Worm (Caenorhabditis elegans) whole organism, L1 larva: ENCODE measurements around the gene B0280.9.

Source experiments
- C04F5.9 ChIP-seq: sonication (generic microtip); optimal IDR thresholded peaks from 2 replicates; lab custom pipeline; 2016; ENCODE audit warnings: missing genetic modification characterization, missing compliant biosample characterization
- C16A3.4 ChIP-seq: fragments of 150-350 bp; optimal IDR thresholded peaks from 2 replicates; lab custom pipeline; 2014; ENCODE audit warnings: missing biosample characterization, missing genetic modification characterization
- Y116A8C.19 ChIP-seq: sonication (generic microtip); optimal IDR thresholded peaks from 2 replicates; lab custom pipeline; 2016; ENCODE audit warnings: missing compliant biosample characterization, missing genetic modification characterization, borderline replicate concordance
- aly-2 ChIP-seq: fragments of 150-350 bp; optimal IDR thresholded peaks from 2 replicates; lab custom pipeline; 2014; ENCODE audit warnings: missing biosample characterization, missing genetic modification characterization
- ama-1 ChIP-seq: fragments of 150-350 bp; optimal IDR thresholded peaks from 2 replicates; lab custom pipeline; 2014
- blmp-1 ChIP-seq: fragments of 150-350 bp; optimal IDR thresholded peaks from 2 replicates; lab custom pipeline; 2014; ENCODE audit warnings: missing biosample characterization, missing genetic modification characterization
- ceh-88 ChIP-seq: fragments of 200-800 bp; sonication (Bioruptor generic); IDR thresholded peaks from 2 replicates; pipeline ENCODE4 v1.3.6; 2022; ENCODE audit warnings: missing genetic modification characterization, missing compliant biosample characterization
- ces-1 ChIP-seq: fragments of 150-350 bp; optimal IDR thresholded peaks from 2 replicates; lab custom pipeline; 2014; ENCODE audit warnings: missing biosample characterization, missing genetic modification reagents, missing genetic modification characterization
- dpl-1 ChIP-seq, 3 experiments: fragments of 150-350 bp in 2 of 3; sonication (generic microtip) in 1 of 3; optimal IDR thresholded peaks; 2 replicates each; lab custom pipeline; 2014 to 2017; ENCODE audit warnings: missing biosample characterization in 3 of 3, missing genetic modification characterization in 3 of 3, missing genetic modification reagents in 3 of 3
- dsc-1 ChIP-seq: sonication (generic microtip); optimal IDR thresholded peaks from 2 replicates; lab custom pipeline; 2016; ENCODE audit warnings: mild to moderate bottlenecking, missing genetic modification characterization, missing compliant biosample characterization
- efl-3 ChIP-seq: fragments of 200-800 bp; sonication (Bioruptor generic); optimal IDR thresholded peaks from 2 replicates; lab custom pipeline; 2018; ENCODE audit warnings: mild to moderate bottlenecking, missing genetic modification characterization, missing compliant biosample characterization
- egl-13 ChIP-seq: sonication (generic microtip); optimal IDR thresholded peaks from 2 replicates; lab custom pipeline; 2016; ENCODE audit warnings: missing genotype, missing genetic modification reagents, missing genetic modification characterization, missing compliant biosample characterization
- egl-27 ChIP-seq, 2 experiments: fragments of 150-350 bp in 1 of 2; sonication (generic microtip); optimal IDR thresholded peaks; 3 replicates each; lab custom pipeline; 2017 to 2018; ENCODE audit warnings: missing biosample characterization in 2 of 2, missing genetic modification characterization in 2 of 2, missing genetic modification reagents in 2 of 2
- elt-2 ChIP-seq: sonication (generic microtip); optimal IDR thresholded peaks from 2 replicates; lab custom pipeline; 2016; ENCODE audit warnings: missing genetic modification characterization, mild to moderate bottlenecking, inconsistent platforms, missing compliant biosample characterization, missing genetic modification reagents
- elt-3 ChIP-seq, 6 experiments: fragments of 150-350 bp in 1 of 6; sonication (generic microtip); optimal IDR thresholded peaks; 2 replicates each; lab custom pipeline; 2017 to 2018; ENCODE audit warnings: missing biosample characterization in 6 of 6, missing genetic modification characterization in 6 of 6, inconsistent platforms in 1 of 6
- ets-5 ChIP-seq: fragments of 200-800 bp; sonication (Bioruptor generic); IDR thresholded peaks from 2 replicates; pipeline ENCODE4 v1.3.6; 2022; ENCODE audit warnings: missing genetic modification characterization, missing compliant biosample characterization
- fkh-10 ChIP-seq: sonication (generic microtip); optimal IDR thresholded peaks from 2 replicates; lab custom pipeline; 2017; ENCODE audit warnings: missing biosample characterization, missing genetic modification reagents, missing genetic modification characterization
- fkh-4 ChIP-seq: sonication (generic microtip); optimal IDR thresholded peaks from 2 replicates; lab custom pipeline; 2016; ENCODE audit warnings: missing compliant biosample characterization, missing genetic modification characterization, borderline replicate concordance
- fos-1 ChIP-seq: fragments of 150-350 bp; optimal IDR thresholded peaks from 2 replicates; lab custom pipeline; 2014; ENCODE audit warnings: missing biosample characterization, missing genetic modification characterization
- grh-1 ChIP-seq: fragments of 200-800 bp; sonication (Bioruptor generic); IDR thresholded peaks from 2 replicates; pipeline ENCODE4 v1.3.6; 2022; ENCODE audit warnings: missing genetic modification reagents, missing genetic modification characterization, missing compliant biosample characterization
- hlh-4 ChIP-seq: sonication (generic microtip); optimal IDR thresholded peaks from 2 replicates; lab custom pipeline; 2016; ENCODE audit warnings: mild to moderate bottlenecking, missing genetic modification characterization, missing compliant biosample characterization
- isw-1 ChIP-seq: fragments of 200-800 bp; sonication (Bioruptor generic); IDR thresholded peaks from 2 replicates; pipeline ENCODE4 v1.3.6; 2022; ENCODE audit warnings: missing genetic modification characterization, missing compliant biosample characterization
- lin-13 ChIP-seq: fragments of 150-350 bp; optimal IDR thresholded peaks from 2 replicates; lab custom pipeline; 2014; ENCODE audit warnings: missing biosample characterization, missing genetic modification reagents, missing genetic modification characterization
- lin-14 ChIP-seq: fragments of 200-800 bp; sonication (Bioruptor generic); optimal IDR thresholded peaks from 2 replicates; lab custom pipeline; 2018; ENCODE audit warnings: mild to moderate bottlenecking, missing genetic modification characterization, moderate library complexity, missing compliant biosample characterization
- lin-15B ChIP-seq: fragments of 150-350 bp; sonication (generic microtip); optimal IDR thresholded peaks from 3 replicates; lab custom pipeline; 2014; ENCODE audit warnings: missing biosample characterization, missing genetic modification characterization
- lin-35 ChIP-seq, 2 experiments: fragments of 150-350 bp; optimal IDR thresholded peaks; 2 replicates each; lab custom pipeline; 2014; ENCODE audit warnings: missing biosample characterization in 2 of 2, missing genetic modification characterization in 2 of 2, missing genetic modification reagents in 2 of 2
- lin-39 ChIP-seq: fragments of 150-350 bp; optimal IDR thresholded peaks from 2 replicates; lab custom pipeline; 2014; ENCODE audit warnings: missing biosample characterization, missing genetic modification reagents, missing genetic modification characterization
- mab-9 ChIP-seq: fragments of 200-800 bp; sonication (Bioruptor generic); IDR thresholded peaks from 2 replicates; pipeline ENCODE4 v1.3.6; 2022; ENCODE audit warnings: missing genetic modification reagents, missing genetic modification characterization, missing compliant biosample characterization
- mdl-1 ChIP-seq, 2 experiments: fragments of 150-350 bp; optimal IDR thresholded peaks; 2 replicates each; lab custom pipeline; 2014 to 2017; ENCODE audit warnings: missing biosample characterization in 2 of 2, missing genetic modification characterization in 2 of 2, inconsistent platforms in 1 of 2
- mep-1 ChIP-seq: fragments of 150-350 bp; optimal IDR thresholded peaks from 2 replicates; lab custom pipeline; 2014; ENCODE audit warnings: missing biosample characterization, missing genetic modification characterization
- nhr-11 ChIP-seq: fragments of 150-350 bp; optimal IDR thresholded peaks from 2 replicates; lab custom pipeline; 2014; ENCODE audit warnings: missing biosample characterization, missing genetic modification characterization
- nhr-20 ChIP-seq: sonication (generic microtip); optimal IDR thresholded peaks from 2 replicates; lab custom pipeline; 2016; ENCODE audit warnings: mild to moderate bottlenecking, missing genetic modification characterization, missing compliant biosample characterization
- nhr-71 ChIP-seq: sonication (generic microtip); optimal IDR thresholded peaks from 2 replicates; lab custom pipeline; 2016; ENCODE audit warnings: mild to moderate bottlenecking, missing genetic modification characterization, moderate library complexity, missing compliant biosample characterization
- nhr-76 ChIP-seq: sonication (generic microtip); optimal IDR thresholded peaks from 2 replicates; lab custom pipeline; 2017; ENCODE audit warnings: missing biosample characterization, missing genetic modification characterization
- nhr-84 ChIP-seq: sonication (generic microtip); optimal IDR thresholded peaks from 2 replicates; lab custom pipeline; 2017; ENCODE audit warnings: missing biosample characterization, missing genetic modification characterization
- nhr-85 ChIP-seq: sonication (generic microtip); peaks from one replicate; lab custom pipeline; 2016; ENCODE audit warnings: missing genetic modification characterization, inconsistent platforms, missing compliant biosample characterization
- nhr-90 ChIP-seq: sonication (generic microtip); optimal IDR thresholded peaks from 2 replicates; lab custom pipeline; 2016; ENCODE audit warnings: mild to moderate bottlenecking, missing genetic modification characterization, missing compliant biosample characterization; ENCODE audit not compliant: poor library complexity
- pax-3 ChIP-seq: fragments of 200-800 bp; sonication (Bioruptor generic); optimal IDR thresholded peaks from 2 replicates; lab custom pipeline; 2018; ENCODE audit warnings: mild to moderate bottlenecking, missing genetic modification characterization, moderate library complexity, missing compliant biosample characterization
- pqm-1 ChIP-seq: sonication (generic microtip); optimal IDR thresholded peaks from 3 replicates; lab custom pipeline; 2017; ENCODE audit warnings: missing biosample characterization, missing genetic modification characterization
- snu-23 ChIP-seq: sonication (generic microtip); optimal IDR thresholded peaks from 2 replicates; lab custom pipeline; 2016; ENCODE audit warnings: missing genetic modification characterization, missing compliant biosample characterization
- sptf-1 ChIP-seq: fragments of 150-350 bp; optimal IDR thresholded peaks from 2 replicates; lab custom pipeline; 2014; ENCODE audit warnings: missing biosample characterization, missing genetic modification characterization
- swsn-7 ChIP-seq: sonication (generic microtip); optimal IDR thresholded peaks from 2 replicates; lab custom pipeline; 2016; ENCODE audit warnings: missing genetic modification characterization, missing compliant biosample characterization
- tbx-2 ChIP-seq: sonication (generic microtip); optimal IDR thresholded peaks from 2 replicates; lab custom pipeline; 2016; ENCODE audit warnings: missing genetic modification characterization, missing compliant biosample characterization
- unc-130 ChIP-seq: fragments of 150-350 bp; optimal IDR thresholded peaks from 2 replicates; lab custom pipeline; 2017; ENCODE audit warnings: missing biosample characterization, missing genetic modification characterization, inconsistent platforms
- vab-15 ChIP-seq: sonication (generic microtip); optimal IDR thresholded peaks from 2 replicates; lab custom pipeline; 2017; ENCODE audit warnings: missing genotype, mild to moderate bottlenecking, missing genetic modification characterization, missing compliant biosample characterization
- zag-1 ChIP-seq: fragments of 150-350 bp; optimal IDR thresholded peaks from 2 replicates; lab custom pipeline; 2014; ENCODE audit warnings: missing biosample characterization, missing genetic modification characterization
- ztf-11 ChIP-seq, 2 experiments: sonication (generic microtip); optimal IDR thresholded peaks; 2 replicates each; lab custom pipeline; 2016 to 2017; ENCODE audit warnings: missing genetic modification characterization in 2 of 2, missing biosample characterization in 1 of 2, missing compliant biosample characterization in 1 of 2

Gene B0280.9

ce11 chrIII:7155631-7156030 lies 32.9 kb upstream of the B0280.9 start (continued):
- TF ChIP-seq zag-1 (tag; lab: Kevin White, UChicago) = peak; percentile 79
- TF ChIP-seq fkh-4 (tag; lab: Kevin White, UChicago) = peak; percentile 13
- peak; percentile 91 for TF ChIP-seq fkh-10 (GFP tag; lab: Kevin White, UChicago)
- TF ChIP-seq egl-27 (tag; optimal IDR thresholded peaks at IDR 0.05; lab: Kevin White, UChicago) = peak; percentile 100
- peak; percentile 72 for TF ChIP-seq lin-39 (tag; lab: Kevin White, UChicago)
- peak; percentile 82 for TF ChIP-seq mab-9 (GFP tag; lab: Robert Waterston, UW)
- TF ChIP-seq Y116A8C.19 (tag; lab: Kevin White, UChicago) = no peak
- peak in 3 of 6 experiments; percentile 16 to 85 (median 49) for TF ChIP-seq elt-3 (tag; optimal IDR thresholded peaks at IDR 0.05; lab: Kevin White, UChicago)
- peak; percentile 97 for TF ChIP-seq nhr-85 (tag; lab: Kevin White, UChicago)
- peak; percentile 86 for TF ChIP-seq nhr-90 (tag; lab: Kevin White, UChicago)
- peak; percentile 91 for TF ChIP-seq fos-1 (tag; lab: Kevin White, UChicago)
- peak; percentile 51 for TF ChIP-seq pqm-1 (tag; lab: Kevin White, UChicago)
- peak; percentile 92 for TF ChIP-seq nhr-11 (tag; lab: Kevin White, UChicago)
- TF ChIP-seq vab-15 (tag; lab: Kevin White, UChicago) = no peak
- TF ChIP-seq dpl-1 (GFP tag; optimal IDR thresholded peaks at IDR 0.05; lab: Kevin White, UChicago) = peak; percentile 64 to 74 (median 72)
- TF ChIP-seq pax-3 (tag; lab: Kevin White, UChicago) = peak; percentile 82
- TF ChIP-seq hlh-4 (tag; lab: Kevin White, UChicago) = no peak
- peak; percentile 96 for TF ChIP-seq tbx-2
- peak in 1 of 2 experiments; percentile 43 for TF ChIP-seq ztf-11 (tag; optimal IDR thresholded peaks at IDR 0.05; lab: Kevin White, UChicago)
- TF ChIP-seq dsc-1 (tag; lab: Kevin White, UChicago) = peak; percentile 86
- TF ChIP-seq C16A3.4 (tag; lab: Kevin White, UChicago) = peak; percentile 87
- TF ChIP-seq egl-13 = peak; percentile 82
- TF ChIP-seq grh-1 (GFP tag; lab: Robert Waterston, UW) = peak; percentile 77
- TF ChIP-seq lin-13 (GFP tag; lab: Kevin White, UChicago) = peak; percentile 89
- TF ChIP-seq C04F5.9 = peak; percentile 43
- TF ChIP-seq swsn-7 (tag; lab: Kevin White, UChicago) = peak; percentile 94

ce11 chrIII:7154526-7154925 lies 31.8 kb upstream of the B0280.9 start:
- TF ChIP-seq fkh-4 (tag; lab: Kevin White, UChicago) (no peak), grh-1 (GFP tag; lab: Robert Waterston, UW) (no peak), lin-15B (tag; lab: Kevin White, UChicago) (no peak), snu-23 (GFP tag; lab: Kevin White, UChicago) (peak; percentile 35), dsc-1 (tag; lab: Kevin White, UChicago) (no peak), blmp-1 (tag; lab: Kevin White, UChicago) (peak; percentile 3), C04F5.9 (no peak), lin-14 (peak; percentile 49), nhr-71 (tag; lab: Kevin White, UChicago) (peak; percentile 31), dpl-1 (GFP tag; optimal IDR thresholded peaks at IDR 0.05; lab: Kevin White, UChicago) (peak in 1 of 3 experiments; percentile 8), egl-13 (no peak)
- TF ChIP-seq, all 84 proteins: peak for 5

- no peak for TF ChIP-seq efl-3 (GFP tag; lab: Kevin White, UChicago)
- TF ChIP-seq nhr-76 (tag; lab: Kevin White, UChicago) = no peak
- TF ChIP-seq pqm-1 (tag; lab: Kevin White, UChicago) = no peak
- TF ChIP-seq unc-130 (tag; lab: Kevin White, UChicago) = no peak
- peak; percentile 66 for TF ChIP-seq aly-2 (tag; lab: Kevin White, UChicago)
- TF ChIP-seq isw-1 (GFP tag; lab: Robert Waterston, UW) = peak; percentile 70
- no peak for TF ChIP-seq Y116A8C.19 (tag; lab: Kevin White, UChicago)
- no peak for TF ChIP-seq ceh-88 (GFP tag; lab: Robert Waterston, UW)
- TF ChIP-seq ama-1 (lab: Kevin White, UChicago) = peak; percentile 84
- TF ChIP-seq mep-1 (tag; lab: Kevin White, UChicago) = peak; percentile 93
- TF ChIP-seq egl-13 = peak; percentile 32
- TF ChIP-seq mdl-1 (tag; optimal IDR thresholded peaks at IDR 0.05; lab: Kevin White, UChicago) = peak in 1 of 2 experiments; percentile 79
- peak; percentile 61 for TF ChIP-seq fkh-10 (GFP tag; lab: Kevin White, UChicago)
- TF ChIP-seq swsn-7 (tag; lab: Kevin White, UChicago) = peak; percentile 89
- TF ChIP-seq ces-1 (GFP tag; lab: Kevin White, UChicago) = no peak
- TF ChIP-seq sptf-1 (tag; lab: Kevin White, UChicago) = no peak
- peak; percentile 76 for TF ChIP-seq nhr-90 (tag; lab: Kevin White, UChicago)
- TF ChIP-seq ets-5 = no peak
- no peak for TF ChIP-seq nhr-84
- TF ChIP-seq C16A3.4 (tag; lab: Kevin White, UChicago) = peak; percentile 69
- peak; percentile 71 to 80 for TF ChIP-seq lin-35 (GFP tag; optimal IDR thresholded peaks at IDR 0.05; lab: Kevin White, UChicago)
- TF ChIP-seq nhr-20 (tag; lab: Kevin White, UChicago) = peak; percentile 90
- TF ChIP-seq elt-2 (tag; lab: Kevin White, UChicago) = peak; percentile 62
Measured at ce11 chrIII:7153747-7154238, 31.1 kb upstream of the B0280.9 start, which contains the start of gene ogt-1. Gene ogt-1, minus strand, starts transcription at chrIII:7153797.
